Worm (Caenorhabditis elegans) whole organism, L4 larva: ENCODE measurements around the gene srm-3.

Experiments used
- F10B5.3 ChIP-seq: sonication (generic microtip); optimal IDR thresholded peaks from 2 replicates; lab custom pipeline; 2016; ENCODE audit warnings: mild to moderate bottlenecking, missing genetic modification characterization, missing compliant biosample characterization
- R02D3.7 ChIP-seq: fragments of 150-350 bp; sonication (generic microtip); optimal IDR thresholded peaks from 3 replicates; lab custom pipeline; 2014; ENCODE audit warnings: missing biosample characterization, missing genetic modification characterization
- ZK337.2 ChIP-seq: fragments of 200-800 bp; sonication (Bioruptor generic); IDR thresholded peaks from 2 replicates; pipeline ENCODE4 v1.3.6; 2022; ENCODE audit warnings: missing genetic modification reagents, missing genetic modification characterization, missing compliant biosample characterization
- ama-1 ChIP-seq: fragments of 150-350 bp; optimal IDR thresholded peaks from 2 replicates; lab custom pipeline; 2014; ENCODE audit warnings: inconsistent platforms, mixed read lengths
- ceh-28 ChIP-seq: fragments of 150-350 bp; optimal IDR thresholded peaks from 2 replicates; lab custom pipeline; 2014; ENCODE audit warnings: missing biosample characterization, missing genetic modification reagents, missing genetic modification characterization
- ceh-82 ChIP-seq: sonication (generic microtip); optimal IDR thresholded peaks from 2 replicates; lab custom pipeline; 2017; ENCODE audit warnings: missing biosample characterization, missing genetic modification characterization
- lin-39 ChIP-seq: fragments of 150-350 bp; optimal IDR thresholded peaks from 2 replicates; lab custom pipeline; 2014; ENCODE audit warnings: missing biosample characterization, missing genetic modification reagents, missing genetic modification characterization
- madf-9 ChIP-seq: fragments of 200-800 bp; sonication (Bioruptor generic); conservative IDR thresholded peaks from 2 replicates; pipeline ENCODE4 v1.3.6; 2022; ENCODE audit warnings: missing genetic modification reagents, missing genetic modification characterization, missing compliant biosample characterization
- nhr-102 ChIP-seq: sonication (generic microtip); optimal IDR thresholded peaks from 2 replicates; lab custom pipeline; 2016; ENCODE audit warnings: mild to moderate bottlenecking, missing genetic modification characterization, moderate library complexity, missing compliant biosample characterization
- nhr-76 ChIP-seq: fragments of 150-350 bp; optimal IDR thresholded peaks from 2 replicates; lab custom pipeline; 2014; ENCODE audit warnings: missing biosample characterization, missing genetic modification characterization
- pqm-1 ChIP-seq: sonication (generic microtip); optimal IDR thresholded peaks from 2 replicates; lab custom pipeline; 2017; ENCODE audit warnings: missing biosample characterization, missing genetic modification characterization
- snpc-1.2 ChIP-seq: fragments of 200-800 bp; sonication (Bioruptor generic); IDR thresholded peaks from 2 replicates; pipeline ENCODE4 v1.3.6; 2022; ENCODE audit warnings: missing genetic modification reagents, missing genetic modification characterization, missing compliant biosample characterization
- zfp-2 ChIP-seq: sonication (generic microtip); optimal IDR thresholded peaks from 2 replicates; lab custom pipeline; 2016; ENCODE audit warnings: mild to moderate bottlenecking, missing genetic modification characterization, missing compliant biosample characterization

DNA sequence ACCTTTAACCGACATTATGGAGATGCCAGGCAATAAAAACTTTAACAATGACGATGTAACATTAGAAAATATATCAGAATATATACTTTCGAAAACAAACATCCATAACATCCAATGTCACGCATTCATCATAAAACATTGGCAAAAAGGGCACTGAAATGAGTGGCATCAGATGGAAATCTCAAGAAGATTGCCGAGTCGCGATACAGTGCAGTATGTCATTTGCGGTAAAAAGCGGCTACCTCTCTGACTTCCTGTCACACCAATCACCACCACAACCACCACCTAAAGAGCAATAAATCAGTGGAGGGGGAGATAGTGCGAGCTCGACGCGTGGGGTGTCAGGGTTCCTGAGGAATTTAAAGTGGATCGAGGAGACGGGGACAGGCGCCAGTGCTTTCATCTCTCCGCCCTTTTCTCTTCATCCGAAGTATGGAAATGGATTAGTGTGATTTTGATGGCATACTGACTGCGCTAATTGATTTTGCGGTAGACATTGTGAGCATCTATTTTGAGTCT lies 35.7 kb upstream of the srm-3 start:
- TF ChIP-seq snpc-1.2 (GFP tag; lab: Robert Waterston, UW) (no peak), ceh-82 (tag; lab: Kevin White, UChicago) (no peak), ceh-28 (no peak), zfp-2 (tag; lab: Kevin White, UChicago) (no peak), ama-1 (lab: Kevin White, UChicago) (no peak), R02D3.7 (tag; lab: Kevin White, UChicago) (no peak), madf-9 (GFP tag; lab: Robert Waterston, UW) (no peak), pqm-1 (tag; lab: Kevin White, UChicago) (no peak), nhr-102 (tag; lab: Kevin White, UChicago) (no peak), nhr-76 (tag; lab: Kevin White, UChicago) (no peak), F10B5.3 (tag; lab: Kevin White, UChicago) (no peak), lin-39 (tag; lab: Kevin White, UChicago) (no peak), ZK337.2 (no peak)
